Worm (Caenorhabditis elegans) whole organism, midembryonic: ENCODE measurements around the gene rnp-7.

Experiments used
- cog-1 ChIP-seq: sonication (generic microtip); optimal IDR thresholded peaks from 2 replicates; lab custom pipeline; 2016; ENCODE audit warnings: missing genetic modification characterization, missing compliant biosample characterization
- klf-2 ChIP-seq: fragments of 200-800 bp; sonication (Bioruptor generic); conservative IDR thresholded peaks from 2 replicates; pipeline ENCODE4 v1.3.6; 2022; ENCODE audit warnings: missing genetic modification reagents, missing genetic modification characterization, missing compliant biosample characterization
- ref-1 ChIP-seq: fragments of 200-800 bp; sonication (Bioruptor generic); conservative IDR thresholded peaks from 2 replicates; pipeline ENCODE4 v1.3.6; 2022; ENCODE audit warnings: missing genetic modification reagents, missing genetic modification characterization, missing compliant biosample characterization
- ztf-23 ChIP-seq: fragments of 200-800 bp; sonication (Bioruptor generic); IDR thresholded peaks from 2 replicates; pipeline ENCODE4 v1.3.6; 2022; ENCODE audit warnings: missing genetic modification reagents, missing genetic modification characterization, missing compliant biosample characterization
- ztf-29 ChIP-seq: fragments of 200-800 bp; sonication (Bioruptor generic); IDR thresholded peaks from 2 replicates; pipeline ENCODE4 v1.3.6; 2022; ENCODE audit warnings: missing genetic modification reagents, missing genetic modification characterization, missing compliant biosample characterization

ce11 chrIII:7198838-7199237 is 37.9 kb upstream of the rnp-7 start, which contains the start of gene pfd-5:
- no peak for TF ChIP-seq ztf-29 (GFP tag; lab: Robert Waterston, UW)
- TF ChIP-seq klf-2 = peak; percentile 71; the same call in 1 of the 2 replicates
- peak; percentile 74 for TF ChIP-seq ztf-23 (GFP tag; lab: Robert Waterston, UW)
- TF ChIP-seq ref-1 (GFP tag; lab: Robert Waterston, UW) = no peak
- peak; percentile 52 for TF ChIP-seq cog-1 (tag; lab: Kevin White, UChicago)
